Worm (Caenorhabditis elegans): ENCODE data around the gene tgt-2.

ce11 chrV:18990958-18991357 lies 7.2 kb upstream of the tgt-2 start:
- no peak for TF ChIP-seq nhr-28 (tag; optimal IDR thresholded peaks at IDR 0.05)
- TF ChIP-seq sptf-1 (tag; optimal IDR thresholded peaks at IDR 0.05), result no peak
- TF ChIP-seq lin-15B (tag; optimal IDR thresholded peaks at IDR 0.05), result no peak
